Worm (Caenorhabditis elegans) whole organism, L2 larva: ENCODE measurements around the gene T07F10.3.
"Not testable (repeated sequence)": the region's sequence is repeated elsewhere in the genome, so short reads cannot be mapped to it uniquely, and the experiment has no call there.

Experiments used
- C34F6.9 ChIP-seq: fragments of 150-350 bp; optimal IDR thresholded peaks from 2 replicates; lab custom pipeline; 2014; ENCODE audit warnings: missing biosample characterization, missing genetic modification characterization
- F13H6.1 ChIP-seq: sonication (generic microtip); optimal IDR thresholded peaks from 2 replicates; lab custom pipeline; 2016; ENCODE audit warnings: missing genetic modification characterization, missing compliant biosample characterization
- ZK546.5 ChIP-seq: sonication (generic microtip); optimal IDR thresholded peaks from 2 replicates; lab custom pipeline; 2017; ENCODE audit warnings: missing biosample characterization, missing genetic modification characterization
- alr-1 ChIP-seq: fragments of 150-350 bp; optimal IDR thresholded peaks from 2 replicates; lab custom pipeline; 2014; ENCODE audit warnings: missing biosample characterization, missing genetic modification characterization
- ama-1 ChIP-seq: fragments of 150-350 bp; optimal IDR thresholded peaks from 2 replicates; lab custom pipeline; 2018; ENCODE audit warnings: inconsistent platforms
- blmp-1 ChIP-seq: sonication (generic microtip); optimal IDR thresholded peaks from 2 replicates; lab custom pipeline; 2017; ENCODE audit warnings: missing genetic modification characterization, mild to moderate bottlenecking, missing compliant biosample characterization, antibody characterized with exemption, moderate library complexity; ENCODE audit not compliant: insufficient read depth
- ceh-82 ChIP-seq: fragments of 150-350 bp; optimal IDR thresholded peaks from 2 replicates; lab custom pipeline; 2014; ENCODE audit warnings: missing biosample characterization, missing genetic modification characterization
- crh-2 ChIP-seq: sonication (generic microtip); optimal IDR thresholded peaks from 2 replicates; lab custom pipeline; 2017; ENCODE audit warnings: missing biosample characterization, missing genetic modification characterization
- dmd-4 ChIP-seq: sonication (generic microtip); optimal IDR thresholded peaks from 2 replicates; lab custom pipeline; 2017; ENCODE audit warnings: missing biosample characterization, missing genetic modification characterization
- egl-27 ChIP-seq: sonication (generic microtip); optimal IDR thresholded peaks from 3 replicates; lab custom pipeline; 2017; ENCODE audit warnings: missing biosample characterization, missing genetic modification reagents, missing genetic modification characterization
- elt-1 ChIP-seq: fragments of 150-350 bp; optimal IDR thresholded peaks from 2 replicates; lab custom pipeline; 2014; ENCODE audit warnings: missing biosample characterization, missing genetic modification characterization
- elt-3 ChIP-seq: sonication (generic microtip); optimal IDR thresholded peaks from 2 replicates; lab custom pipeline; 2017; ENCODE audit warnings: missing biosample characterization, missing genetic modification characterization
- gmeb-1 ChIP-seq: fragments of 150-350 bp; optimal IDR thresholded peaks from 2 replicates; lab custom pipeline; 2014; ENCODE audit warnings: missing biosample characterization, missing genetic modification characterization
- lin-11 ChIP-seq: fragments of 150-350 bp; sonication (generic microtip); optimal IDR thresholded peaks from 2 replicates; lab custom pipeline; 2014; ENCODE audit warnings: missing biosample characterization, missing genetic modification characterization, inconsistent platforms, mixed read lengths
- lin-13 ChIP-seq: fragments of 150-350 bp; optimal IDR thresholded peaks from 2 replicates; lab custom pipeline; 2014; ENCODE audit warnings: missing biosample characterization, missing genetic modification reagents, missing genetic modification characterization
- mab-5 ChIP-seq: fragments of 150-350 bp; optimal IDR thresholded peaks from 2 replicates; lab custom pipeline; 2014; ENCODE audit warnings: missing biosample characterization, missing genetic modification characterization
- mbf-1 ChIP-seq: sonication (generic microtip); optimal IDR thresholded peaks from 2 replicates; lab custom pipeline; 2017; ENCODE audit warnings: missing biosample characterization, missing genetic modification characterization
- mdl-1 ChIP-seq, 2 experiments: fragments of 150-350 bp in 1 of 2; sonication (generic microtip) in 1 of 2; optimal IDR thresholded peaks; 2 replicates each; lab custom pipeline; 2017; ENCODE audit warnings: missing biosample characterization in 2 of 2, missing genetic modification characterization in 2 of 2
- nhr-10 ChIP-seq: sonication (generic microtip); optimal IDR thresholded peaks from 2 replicates; lab custom pipeline; 2017; ENCODE audit warnings: missing biosample characterization, missing genetic modification characterization
- nhr-11 ChIP-seq: fragments of 150-350 bp; optimal IDR thresholded peaks from 2 replicates; lab custom pipeline; 2014; ENCODE audit warnings: missing biosample characterization, missing genetic modification characterization
- nhr-12 ChIP-seq: fragments of 150-350 bp; optimal IDR thresholded peaks from 2 replicates; lab custom pipeline; 2014; ENCODE audit warnings: missing biosample characterization, missing genetic modification characterization
- nhr-129 ChIP-seq: fragments of 150-350 bp; optimal IDR thresholded peaks from 2 replicates; lab custom pipeline; 2014; ENCODE audit warnings: missing biosample characterization, missing genetic modification characterization
- nhr-23 ChIP-seq: fragments of 150-350 bp; optimal IDR thresholded peaks from 2 replicates; lab custom pipeline; 2014; ENCODE audit warnings: missing biosample characterization, missing genetic modification reagents, missing genetic modification characterization
- nhr-237 ChIP-seq: fragments of 150-350 bp; optimal IDR thresholded peaks from 2 replicates; lab custom pipeline; 2014; ENCODE audit warnings: missing biosample characterization, missing genetic modification characterization
- nhr-25 ChIP-seq: fragments of 150-350 bp; sonication (generic microtip); optimal IDR thresholded peaks from 3 replicates; lab custom pipeline; 2014; ENCODE audit warnings: missing biosample characterization, missing genetic modification characterization
- nhr-6 ChIP-seq: fragments of 150-350 bp; optimal IDR thresholded peaks from 2 replicates; lab custom pipeline; 2014; ENCODE audit warnings: missing biosample characterization, missing genetic modification characterization
- nhr-77 ChIP-seq: fragments of 150-350 bp; optimal IDR thresholded peaks from 2 replicates; lab custom pipeline; 2014; ENCODE audit warnings: missing biosample characterization, missing genetic modification characterization
- sem-4 ChIP-seq: fragments of 150-350 bp; optimal IDR thresholded peaks from 2 replicates; lab custom pipeline; 2014; ENCODE audit warnings: missing biosample characterization, missing genetic modification reagents, missing genetic modification characterization
- skn-1 ChIP-seq: sonication (generic microtip); optimal IDR thresholded peaks from 2 replicates; lab custom pipeline; 2017; ENCODE audit warnings: missing biosample characterization, missing genetic modification characterization
- sma-3 ChIP-seq: sonication (generic microtip); optimal IDR thresholded peaks from 2 replicates; lab custom pipeline; 2016; ENCODE audit warnings: missing genetic modification reagents, missing genetic modification characterization, missing compliant biosample characterization
- sma-9 ChIP-seq, 2 experiments: fragments of 150-350 bp in 1 of 2; sonication (generic microtip) in 1 of 2; optimal IDR thresholded peaks; 2 replicates each; lab custom pipeline; 2014 to 2016; ENCODE audit warnings: missing genetic modification characterization in 2 of 2, mild to moderate bottlenecking in 1 of 2, missing biosample characterization in 1 of 2, missing compliant biosample characterization in 1 of 2, missing genetic modification reagents in 1 of 2, moderate library complexity in 1 of 2
- unc-39 ChIP-seq: fragments of 150-350 bp; optimal IDR thresholded peaks from 2 replicates; lab custom pipeline; 2014; ENCODE audit warnings: missing biosample characterization, missing genetic modification characterization
- unc-62 ChIP-seq: fragments of 150-350 bp; optimal IDR thresholded peaks from 2 replicates; lab custom pipeline; 2014; ENCODE audit warnings: missing biosample characterization, missing genetic modification reagents, missing genetic modification characterization
- zag-1 ChIP-seq: fragments of 150-350 bp; optimal IDR thresholded peaks from 2 replicates; lab custom pipeline; 2014; ENCODE audit warnings: missing biosample characterization, missing genetic modification characterization
- ztf-1 ChIP-seq: fragments of 200-800 bp; sonication (Bioruptor generic); conservative IDR thresholded peaks from 2 replicates; pipeline ENCODE4 v1.3.6; 2022; ENCODE audit warnings: missing genetic modification characterization, missing compliant biosample characterization
- ztf-11 ChIP-seq: sonication (generic microtip); optimal IDR thresholded peaks from 2 replicates; lab custom pipeline; 2017; ENCODE audit warnings: missing biosample characterization, missing genetic modification characterization
- ztf-4 ChIP-seq: fragments of 150-350 bp; optimal IDR thresholded peaks from 2 replicates; lab custom pipeline; 2014; ENCODE audit warnings: missing biosample characterization, missing genetic modification characterization

Gene T07F10.3

ce11 chrV:12870740-12871139, 895 bp upstream of the T07F10.3 start:
- no peak for TF ChIP-seq ztf-1 (GFP tag; lab: Robert Waterston, UW)
- TF ChIP-seq sma-3 = no peak
- TF ChIP-seq ZK546.5 = no peak
- TF ChIP-seq F13H6.1 (tag; lab: Kevin White, UChicago) = peak; percentile 40
- TF ChIP-seq nhr-129 (tag; lab: Kevin White, UChicago) = peak; percentile 17

- TF ChIP-seq nhr-77 (tag; lab: Kevin White, UChicago) (no peak), nhr-25 (tag; lab: Kevin White, UChicago) (no peak), nhr-237 (tag; lab: Kevin White, UChicago) (no peak), crh-2 (no peak), alr-1 (tag; lab: Kevin White, UChicago) (no peak), skn-1 (no peak), nhr-23 (tag; lab: Kevin White, UChicago) (no peak), nhr-11 (tag; lab: Kevin White, UChicago) (no peak), egl-27 (tag; lab: Kevin White, UChicago) (no peak), ztf-11 (tag; lab: Kevin White, UChicago) (no peak), elt-1 (no peak), C34F6.9 (no peak), nhr-10 (tag; lab: Kevin White, UChicago) (no peak), sma-3 (no peak), ztf-4 (no peak), nhr-12 (tag; lab: Kevin White, UChicago) (no peak), zag-1 (tag; lab: Kevin White, UChicago) (no peak), lin-13 (no peak), sma-9 (GFP tag; optimal IDR thresholded peaks at IDR 0.05; lab: Kevin White, UChicago) (no peak), sma-9 (tag; optimal IDR thresholded peaks at IDR 0.05; lab: Kevin White, UChicago) (no peak)
Observed at ce11 chrV:12867997-12868396, 1.8 kb downstream of the T07F10.3 start, which contains the start of gene nspg-1. nspg-1 (minus strand) TSS chrV:12868097.

- not testable (repeated sequence) for TF ChIP-seq egl-27 (tag; lab: Kevin White, UChicago); sma-9 (GFP tag; optimal IDR thresholded peaks at IDR 0.05; lab: Kevin White, UChicago); sma-9 (tag; optimal IDR thresholded peaks at IDR 0.05; lab: Kevin White, UChicago); nhr-12 (tag; lab: Kevin White, UChicago)
Observed at ce11 chrV:12865615-12866014, 4.2 kb downstream of the T07F10.3 start, which contains the start of gene T07F10.5. T07F10.5 (plus strand) TSS chrV:12865915.

ce11 chrV:12859144-12859543, 10.7 kb downstream of the T07F10.3 start, which contains the start of gene anp-1:
anp-1 (plus strand) TSS chrV:12859444.
- TF ChIP-seq gmeb-1 (no peak), ama-1 (lab: Kevin White, UChicago) (no peak), crh-2 (no peak), unc-39 (tag; lab: Kevin White, UChicago) (no peak), nhr-6 (tag; lab: Kevin White, UChicago) (no peak), mbf-1 (tag; lab: Kevin White, UChicago) (no peak), elt-1 (no peak), egl-27 (tag; lab: Kevin White, UChicago) (no peak)

ce11 chrV:12854766-12855165, 15.1 kb downstream of the T07F10.3 start, which contains the start of gene C44H9.7:
C44H9.7 (minus strand) TSS chrV:12854866.
- TF ChIP-seq mab-5 (tag; lab: Kevin White, UChicago) (no peak), skn-1 (no peak), elt-3 (tag; lab: Kevin White, UChicago) (no peak), ceh-82 (tag; lab: Kevin White, UChicago) (no peak), nhr-77 (tag; lab: Kevin White, UChicago) (no peak), ZK546.5 (no peak), sma-9 (GFP tag; optimal IDR thresholded peaks at IDR 0.05; lab: Kevin White, UChicago) (no peak), sma-9 (tag; optimal IDR thresholded peaks at IDR 0.05; lab: Kevin White, UChicago) (no peak), nhr-10 (tag; lab: Kevin White, UChicago) (no peak), sem-4 (no peak), nhr-25 (tag; lab: Kevin White, UChicago) (no peak), dmd-4 (tag; lab: Kevin White, UChicago) (no peak), blmp-1 (tag; lab: Kevin White, UChicago) (no peak), mdl-1 (tag; optimal IDR thresholded peaks at IDR 0.05; lab: Kevin White, UChicago) (no peak), lin-11 (no peak), C34F6.9 (no peak), egl-27 (tag; lab: Kevin White, UChicago) (no peak), unc-62 (GFP tag; lab: Kevin White, UChicago) (no peak)
- TF ChIP-seq, all 48 proteins: peak for 0
